Worm (Caenorhabditis elegans) whole organism, mixed stage, embryonic: ENCODE data around the gene scav-2.

Experiments
- elt-3 ChIP-seq: fragments of 150-350 bp; optimal IDR thresholded peaks from 2 replicates; lab custom pipeline; 2014; ENCODE audit warnings: missing biosample characterization, missing genetic modification characterization
- mab-5 ChIP-seq: fragments of 150-350 bp; optimal IDR thresholded peaks from 2 replicates; lab custom pipeline; 2014; ENCODE audit warnings: missing biosample characterization, missing genetic modification characterization
- nhr-237 ChIP-seq: fragments of 150-350 bp; optimal IDR thresholded peaks from 2 replicates; lab custom pipeline; 2014; ENCODE audit warnings: missing biosample characterization, missing genetic modification characterization
- nhr-28 ChIP-seq: fragments of 150-350 bp; optimal IDR thresholded peaks from 2 replicates; lab custom pipeline; 2014; ENCODE audit warnings: missing biosample characterization, missing genetic modification characterization
- pha-4 ChIP-seq: fragments of 150-350 bp; optimal IDR thresholded peaks from 2 replicates; lab custom pipeline; 2018; ENCODE audit warnings: missing biosample characterization, missing genetic modification reagents, missing genetic modification characterization
- sptf-1 ChIP-seq: sonication (generic microtip); optimal IDR thresholded peaks from 2 replicates; lab custom pipeline; 2017; ENCODE audit warnings: mild to moderate bottlenecking, missing genetic modification characterization, moderate library complexity, missing compliant biosample characterization
- unc-39 ChIP-seq: fragments of 150-350 bp; optimal IDR thresholded peaks from 2 replicates; lab custom pipeline; 2014; ENCODE audit warnings: missing biosample characterization, missing genetic modification characterization
- unc-62 ChIP-seq: fragments of 150-350 bp; optimal IDR thresholded peaks from 2 replicates; lab custom pipeline; 2014; ENCODE audit warnings: missing biosample characterization, missing genetic modification reagents, missing genetic modification characterization

DNA sequence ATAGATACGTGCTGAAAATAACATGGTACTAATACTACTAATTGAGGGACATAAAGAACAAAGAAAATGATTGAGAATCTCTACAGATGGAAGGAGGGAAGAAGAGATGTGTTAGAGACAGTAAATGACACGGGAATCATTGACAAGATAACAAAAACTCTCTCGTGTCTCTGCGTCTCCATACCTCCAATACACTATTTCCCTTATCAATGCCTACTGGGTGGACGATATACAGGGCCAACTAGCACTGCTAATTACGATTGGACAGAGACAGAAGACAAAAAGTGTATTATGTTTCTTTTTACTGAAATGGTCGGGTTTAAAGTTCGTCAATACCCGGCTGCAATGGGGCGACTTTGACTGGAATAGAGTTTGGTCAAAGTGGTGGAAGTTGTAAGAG, 10.5 kb downstream of the scav-2 start:
- TF ChIP-seq mab-5 (tag; lab: Kevin White, UChicago) (no peak), sptf-1 (tag; lab: Kevin White, UChicago) (no peak), elt-3 (tag; lab: Kevin White, UChicago) (no peak), unc-39 (no peak), unc-62 (GFP tag; lab: Kevin White, UChicago) (no peak), nhr-28 (no peak), pha-4 (tag; lab: Kevin White, UChicago) (no peak), nhr-237 (tag; lab: Kevin White, UChicago) (no peak)
